Fruit fly (Drosophila melanogaster): ENCODE data around the gene Miro.

The Miro gene

dm6 chr3R:24050690-24051440 is 12.2 kb upstream of the Miro start, which contains the start of the genes Atg6 and Pisd (continued):
- TF ChIP-seq Hand (GFP tag; optimal IDR thresholded peaks at IDR 0.05) (no peak), sug (tag; optimal IDR thresholded peaks at IDR 0.05) (peak; percentile 81), CG1792 (GFP tag; optimal IDR thresholded peaks at IDR 0.05) (no peak), Jarid2 (GFP tag; optimal IDR thresholded peaks at IDR 0.05) (no peak), sna (GFP tag; IDR thresholded peaks at IDR 0.05; ENCODE audit: partially characterized antibody) (no peak), Blimp-1 (GFP tag; optimal IDR thresholded peaks at IDR 0.05) (no peak), CG6689 (GFP tag; IDR thresholded peaks at IDR 0.05) (0 out of 2 replicates have a peak, but pooled peaks have one; percentile 33), CG15269 (tag; optimal IDR thresholded peaks at IDR 0.05) (peak; percentile 35), CG17568 (GFP tag; optimal IDR thresholded peaks at IDR 0.05) (no peak), Elba2 (GFP tag; optimal IDR thresholded peaks at IDR 0.05) (no peak), kah (GFP tag; optimal IDR thresholded peaks at IDR 0.05) (no peak), zen (tag; optimal IDR thresholded peaks at IDR 0.05) (no peak), p53 (GFP tag; optimal IDR thresholded peaks at IDR 0.05) (no peak), lbe (GFP tag; optimal IDR thresholded peaks at IDR 0.05) (no peak), HLH3B (GFP tag; IDR thresholded peaks at IDR 0.05) (0 out of 2 replicates have a peak, but pooled peaks have one; percentile 24), Asciz (GFP tag; optimal IDR thresholded peaks at IDR 0.05) (no peak), CTCF (GFP tag; optimal IDR thresholded peaks at IDR 0.05) (peak; percentile 66), CG12104 (GFP tag; optimal IDR thresholded peaks at IDR 0.05) (no peak), corto (GFP tag; optimal IDR thresholded peaks at IDR 0.05) (peak; percentile 6), pros (GFP tag; optimal IDR thresholded peaks at IDR 0.05) (peak; percentile 90), az2 (GFP tag; optimal IDR thresholded peaks at IDR 0.05) (no peak), CG15696 (tag; optimal IDR thresholded peaks at IDR 0.05) (no peak), br (optimal IDR thresholded peaks at IDR 0.05) (no peak), cwo (GFP tag; optimal IDR thresholded peaks at IDR 0.05) (peak; percentile 41), B-H2 (GFP tag; optimal IDR thresholded peaks at IDR 0.05) (peak; percentile 76), CG2678 (tag; optimal IDR thresholded peaks at IDR 0.05) (peak; percentile 37), Dfd (GFP tag; optimal IDR thresholded peaks at IDR 0.05) (no peak), Dbx (GFP tag; IDR thresholded peaks at IDR 0.05) (0 out of 3 replicates have a peak, but pooled peaks have one; percentile 14), CG9932 (GFP tag; IDR thresholded peaks at IDR 0.05) (peak; percentile 68), CG18476 (GFP tag; optimal IDR thresholded peaks at IDR 0.05) (no peak), CoRest (tag; optimal IDR thresholded peaks at IDR 0.05) (no peak), CG10979 (tag; optimal IDR thresholded peaks at IDR 0.05) (peak; percentile 21), MBD-R2 (GFP tag; IDR thresholded peaks at IDR 0.05) (peak; percentile 90), CG7963 (GFP tag; IDR thresholded peaks at IDR 0.05; ENCODE audit: partially characterized antibody) (no peak), pzg (GFP tag; optimal IDR thresholded peaks at IDR 0.05) (peak; percentile 65), sob (GFP tag; IDR thresholded peaks at IDR 0.05) (peak; percentile 31; the same call in 1 of the 2 replicates), CG5180 (GFP tag; optimal IDR thresholded peaks at IDR 0.05) (no peak), wor (GFP tag; IDR thresholded peaks at IDR 0.05) (no peak), HHEX (GFP tag; optimal IDR thresholded peaks at IDR 0.05) (no peak), CG18262 (tag; optimal IDR thresholded peaks at IDR 0.05) (no peak), CG8924 (tag; optimal IDR thresholded peaks at IDR 0.05) (peak; percentile 74), CG15479 (GFP tag; optimal IDR thresholded peaks at IDR 0.05) (peak; percentile 11), CG1024 (GFP tag; IDR thresholded peaks at IDR 0.05) (no peak), CG6272 (GFP tag; IDR thresholded peaks at IDR 0.05) (0 out of 2 replicates have a peak, but pooled peaks have one; percentile 5), Sox100B (GFP tag; optimal IDR thresholded peaks at IDR 0.05) (no peak), CG14965 (GFP tag; optimal IDR thresholded peaks at IDR 0.05; ENCODE audit: borderline replicate concordance) (no peak), BEAF-32 (GFP tag; optimal IDR thresholded peaks at IDR 0.05) (peak; percentile 44), C15 (GFP tag; IDR thresholded peaks at IDR 0.05) (no peak), pfk (GFP tag; optimal IDR thresholded peaks at IDR 0.05) (no peak)

Data from whole organism, embryonic.